Worm (Caenorhabditis elegans) whole organism, midembryonic: Measurements from ENCODE around the gene tnt-4.

Experiments used
- T22C8.4 ChIP-seq: fragments of 200-800 bp; sonication (Bioruptor generic); IDR thresholded peaks from 2 replicates; pipeline ENCODE4 v1.3.6; 2022; ENCODE audit warnings: missing genetic modification characterization, missing compliant biosample characterization
- cog-1 ChIP-seq: sonication (generic microtip); optimal IDR thresholded peaks from 2 replicates; lab custom pipeline; 2016; ENCODE audit warnings: missing genetic modification characterization, missing compliant biosample characterization
- flt-1 ChIP-seq: fragments of 200-800 bp; sonication (Bioruptor generic); IDR thresholded peaks from 2 replicates; pipeline ENCODE4 v1.3.6; 2022; ENCODE audit warnings: missing genetic modification characterization, missing compliant biosample characterization
- klf-2 ChIP-seq: fragments of 200-800 bp; sonication (Bioruptor generic); conservative IDR thresholded peaks from 2 replicates; pipeline ENCODE4 v1.3.6; 2022; ENCODE audit warnings: missing genetic modification reagents, missing genetic modification characterization, missing compliant biosample characterization
- med-1 ChIP-seq: sonication (generic microtip); optimal IDR thresholded peaks from 2 replicates; lab custom pipeline; 2017; ENCODE audit warnings: missing genetic modification characterization, mild to moderate bottlenecking, missing compliant biosample characterization, antibody characterized with exemption, missing genetic modification reagents; ENCODE audit not compliant: insufficient read depth
- ref-1 ChIP-seq: fragments of 200-800 bp; sonication (Bioruptor generic); conservative IDR thresholded peaks from 2 replicates; pipeline ENCODE4 v1.3.6; 2022; ENCODE audit warnings: missing genetic modification reagents, missing genetic modification characterization, missing compliant biosample characterization
- ztf-23 ChIP-seq: fragments of 200-800 bp; sonication (Bioruptor generic); IDR thresholded peaks from 2 replicates; pipeline ENCODE4 v1.3.6; 2022; ENCODE audit warnings: missing genetic modification reagents, missing genetic modification characterization, missing compliant biosample characterization
- ztf-29 ChIP-seq: fragments of 200-800 bp; sonication (Bioruptor generic); IDR thresholded peaks from 2 replicates; pipeline ENCODE4 v1.3.6; 2022; ENCODE audit warnings: missing genetic modification reagents, missing genetic modification characterization, missing compliant biosample characterization

ce11 chrV:1966962-1967361 lies 25.8 kb downstream of the tnt-4 start:
- TF ChIP-seq T22C8.4 (no peak), flt-1 (GFP tag; lab: Robert Waterston, UW) (no peak), cog-1 (tag; lab: Kevin White, UChicago) (no peak), klf-2 (GFP tag; lab: Robert Waterston, UW) (no peak), ref-1 (GFP tag; lab: Robert Waterston, UW) (no peak), ztf-29 (no peak), med-1 (GFP tag; lab: Kevin White, UChicago) (no peak), ztf-23 (GFP tag; lab: Robert Waterston, UW) (no peak)
